Worm (Caenorhabditis elegans): ENCODE measurements around the gene C08B11.9.

The C08B11.9 gene

DNA sequence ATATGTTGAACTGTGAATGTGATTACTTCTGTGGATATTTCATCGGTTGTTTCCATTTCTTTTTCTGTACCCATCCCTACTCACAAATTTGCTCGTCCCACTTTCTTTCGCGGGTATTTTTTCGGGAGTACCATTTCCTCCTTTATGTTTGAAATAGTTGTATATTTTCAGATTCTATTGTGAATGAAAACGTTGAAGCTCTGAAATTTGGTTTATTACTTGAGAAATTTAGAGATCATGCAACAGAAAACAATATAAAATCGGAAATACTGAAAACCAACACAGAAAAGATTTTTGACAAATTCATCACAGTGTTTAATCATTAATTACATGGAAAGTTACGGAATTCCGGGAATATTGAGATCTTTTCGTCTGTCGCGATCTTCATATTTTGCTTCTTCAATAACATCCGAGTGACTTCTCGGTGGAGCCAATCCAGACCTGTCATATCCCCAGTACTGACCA lies 17.4 kb downstream of the C08B11.9 start:
- TF ChIP-seq ama-1 (optimal IDR thresholded peaks at IDR 0.05) (peak; percentile 39), nhr-6 (tag; optimal IDR thresholded peaks at IDR 0.05) (no peak), skn-1 (tag; optimal IDR thresholded peaks at IDR 0.05) (no peak), fos-1 (tag; optimal IDR thresholded peaks at IDR 0.05) (no peak), lin-39 (tag; optimal IDR thresholded peaks at IDR 0.05) (no peak), F26F4.8 (GFP tag; conservative IDR thresholded peaks at IDR 0.05) (no peak), nhr-77 (tag; optimal IDR thresholded peaks at IDR 0.05) (no peak), daf-19 (GFP tag; conservative IDR thresholded peaks at IDR 0.05) (no peak), nhr-28 (tag; optimal IDR thresholded peaks at IDR 0.05) (no peak), mxl-2 (GFP tag; conservative IDR thresholded peaks at IDR 0.05) (no peak), lin-29 (GFP tag; IDR thresholded peaks at IDR 0.05) (no peak), mes-2 (tag; optimal IDR thresholded peaks at IDR 0.05; ENCODE audit: poor library complexity, severe bottlenecking) (no peak), madf-5 (GFP tag; IDR thresholded peaks at IDR 0.05) (no peak), mdt-29 (GFP tag; IDR thresholded peaks at IDR 0.05) (no peak), nhr-237 (tag; optimal IDR thresholded peaks at IDR 0.05) (no peak), ZK337.2 (GFP tag; IDR thresholded peaks at IDR 0.05) (no peak), rbr-2 (tag; optimal IDR thresholded peaks at IDR 0.05) (no peak), nhr-48 (tag; optimal IDR thresholded peaks at IDR 0.05) (no peak), nhr-25 (tag; optimal IDR thresholded peaks at IDR 0.05; ENCODE audit: borderline replicate concordance, insufficient read depth) (no peak), hmg-1.1 (GFP tag; IDR thresholded peaks at IDR 0.05) (no peak), tra-1 (GFP tag; IDR thresholded peaks at IDR 0.05) (no peak), unc-62 (GFP tag; optimal IDR thresholded peaks at IDR 0.05 in 1 of 2) (no peak), unc-62 (tag; optimal IDR thresholded peaks at IDR 0.05) (no peak), zip-11 (GFP tag; IDR thresholded peaks at IDR 0.05) (no peak), unc-130 (GFP tag; optimal IDR thresholded peaks at IDR 0.05) (no peak), ceh-44 (GFP tag; IDR thresholded peaks at IDR 0.05) (no peak), nhr-41 (GFP tag; IDR thresholded peaks at IDR 0.05) (0 out of 2 replicates have a peak, but pooled peaks have one; percentile 5), Y48G9A.11 (GFP tag; IDR thresholded peaks at IDR 0.05) (0 out of 2 replicates have a peak, but pooled peaks have one; percentile 18), ZK546.5 (tag; optimal IDR thresholded peaks at IDR 0.05) (no peak), F44E2.7 (GFP tag; IDR thresholded peaks at IDR 0.05) (no peak), F10B5.3 (tag; optimal IDR thresholded peaks at IDR 0.05) (no peak), nhr-111 (GFP tag; optimal IDR thresholded peaks at IDR 0.05) (no peak), dmd-8 (GFP tag; IDR thresholded peaks at IDR 0.05) (no peak), T20F7.1 (GFP tag; optimal IDR thresholded peaks at IDR 0.05) (peak; percentile 7), ceh-62 (tag; optimal IDR thresholded peaks at IDR 0.05) (no peak), saeg-2 (GFP tag; IDR thresholded peaks at IDR 0.05) (0 out of 2 replicates have a peak, but pooled peaks have one; percentile 22), dmd-6 (GFP tag; IDR thresholded peaks at IDR 0.05) (no peak), ztf-11 (tag; optimal IDR thresholded peaks at IDR 0.05) (no peak), T26A8.4 (GFP tag; IDR thresholded peaks at IDR 0.05) (0 out of 2 replicates have a peak, but pooled peaks have one; percentile 48), dve-1 (tag; optimal IDR thresholded peaks at IDR 0.05; ENCODE audit: insufficient read depth) (peak; percentile 13), daf-16 (GFP tag; optimal IDR thresholded peaks at IDR 0.05) (peak in 1 of 2 experiments; percentile 16), daf-16 (tag; optimal IDR thresholded peaks at IDR 0.05) (peak; percentile 20), zfp-3 (GFP tag; conservative IDR thresholded peaks at IDR 0.05) (peak; percentile 50; the same call in 1 of the 2 replicates), aly-2 (tag; optimal IDR thresholded peaks at IDR 0.05) (no peak), madf-9 (GFP tag; conservative IDR thresholded peaks at IDR 0.05) (no peak), arid-1 (GFP tag; conservative IDR thresholded peaks at IDR 0.05) (0 out of 2 replicates have a peak, but pooled peaks have one; percentile 3), hif-1 (tag; optimal IDR thresholded peaks at IDR 0.05) (no peak), gei-8 (GFP tag; optimal IDR thresholded peaks at IDR 0.05) (peak; percentile 42), ceh-28 (tag; optimal IDR thresholded peaks at IDR 0.05) (no peak), lin-38 (GFP tag; IDR thresholded peaks at IDR 0.05) (peak; percentile 27; the same call in 1 of the 2 replicates), hlh-11 (tag; optimal IDR thresholded peaks at IDR 0.05) (no peak), egl-27 (tag; optimal IDR thresholded peaks at IDR 0.05) (no peak)
